Fruit fly (Drosophila melanogaster) whole organism, wandering third instar larva: ENCODE measurements around the gene ast.

Experiments used
- ey ChIP-seq: fragments of 200-800 bp; sonication (Bioruptor generic); optimal IDR thresholded peaks from 2 replicates; lab custom pipeline; 2016; ENCODE audit warnings: missing biosample characterization, missing genetic modification characterization
- h ChIP-seq: fragments of 200-800 bp; sonication (Bioruptor generic); optimal IDR thresholded peaks from 3 replicates; lab custom pipeline; 2016; ENCODE audit warnings: missing biosample characterization, mild to moderate bottlenecking, missing genetic modification characterization
- sage ChIP-seq: fragments of 200-800 bp; sonication (Bioruptor generic); optimal IDR thresholded peaks from 2 replicates; lab custom pipeline; 2016; ENCODE audit warnings: missing biosample characterization, mild to moderate bottlenecking, missing genetic modification characterization

DNA sequence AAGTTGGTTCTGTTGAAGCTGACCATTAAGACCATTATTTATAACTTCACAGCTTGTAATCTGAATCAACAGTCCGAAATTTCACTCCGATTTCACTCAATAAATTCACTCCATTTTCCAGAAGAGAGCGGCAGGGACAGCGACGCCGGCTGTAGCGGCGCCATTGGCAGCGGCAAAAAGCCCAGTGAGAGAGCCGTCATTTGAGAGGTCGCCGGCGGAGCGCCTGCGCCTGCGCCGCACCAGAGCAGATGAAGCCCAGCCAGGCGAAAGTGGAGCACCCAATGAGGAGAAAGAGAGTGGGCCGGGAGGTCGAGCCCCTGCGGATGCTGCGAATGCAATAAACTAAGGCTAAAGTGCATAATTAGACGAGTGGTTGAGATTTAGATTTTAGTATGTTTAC lies 4.9 kb downstream of the ast start:
- TF ChIP-seq sage (GFP tag; lab: Kevin White, UChicago) (no peak), h (GFP tag; lab: Kevin White, UChicago) (no peak), ey (GFP tag; lab: Kevin White, UChicago) (no peak)
